Fruit fly (Drosophila melanogaster) whole organism, pupa: ENCODE results near the gene holn1.

Experiments
- CG10348 ChIP-seq: fragments of 200-800 bp; sonication (Bioruptor generic); IDR thresholded peaks from 2 replicates; pipeline ENCODE4 v1.3.6; 2022; ENCODE audit warnings: missing biosample characterization, missing genetic modification characterization
- CG12605 ChIP-seq: fragments of 200-800 bp; sonication (Bioruptor generic); IDR thresholded peaks from 2 replicates; pipeline ENCODE4 v1.3.6; 2022; ENCODE audit warnings: missing biosample characterization, missing genetic modification characterization
- CG13204 ChIP-seq: fragments of 200-800 bp; sonication (Bioruptor generic); optimal IDR thresholded peaks from 2 replicates; lab custom pipeline; 2018; ENCODE audit warnings: missing biosample characterization, mild to moderate bottlenecking, missing genetic modification characterization, moderate library complexity
- CG14655 ChIP-seq: fragments of 200-800 bp; sonication (Bioruptor generic); optimal IDR thresholded peaks from 3 replicates; lab custom pipeline; 2017; ENCODE audit warnings: mild to moderate bottlenecking, missing biosample characterization, missing genetic modification reagents, missing genetic modification characterization
- CG15710 ChIP-seq: fragments of 200-800 bp; sonication (Bioruptor generic); optimal IDR thresholded peaks from 2 replicates; lab custom pipeline; 2018; ENCODE audit warnings: missing biosample characterization, mild to moderate bottlenecking, missing genetic modification characterization, moderate library complexity
- CG17806 ChIP-seq: fragments of 200-800 bp; sonication (Bioruptor generic); optimal IDR thresholded peaks from 2 replicates; lab custom pipeline; 2018; ENCODE audit warnings: missing biosample characterization, mild to moderate bottlenecking, missing genetic modification characterization, moderate library complexity
- CG32121 ChIP-seq: fragments of 200-800 bp; sonication (Bioruptor generic); IDR thresholded peaks from 2 replicates; pipeline ENCODE4 v1.3.6; 2022; ENCODE audit warnings: missing biosample characterization, missing genetic modification characterization
- CG34367 ChIP-seq: fragments of 200-800 bp; sonication (Bioruptor generic); optimal IDR thresholded peaks from 2 replicates; lab custom pipeline; 2018; ENCODE audit warnings: missing biosample characterization, mild to moderate bottlenecking, missing genetic modification characterization
- CG4496 ChIP-seq: fragments of 200-800 bp; sonication (Bioruptor generic); IDR thresholded peaks from 3 replicates; pipeline ENCODE4 v1.3.6; 2022; ENCODE audit warnings: missing biosample characterization, missing genetic modification characterization
- CG8159 ChIP-seq: fragments of 200-800 bp; sonication (Bioruptor generic); optimal IDR thresholded peaks from 3 replicates; lab custom pipeline; 2018; ENCODE audit warnings: missing biosample characterization, mild to moderate bottlenecking, missing genetic modification characterization, moderate library complexity
- CG8301 ChIP-seq: fragments of 200-800 bp; sonication (Bioruptor generic); optimal IDR thresholded peaks from 2 replicates; lab custom pipeline; 2018; ENCODE audit warnings: missing biosample characterization, mild to moderate bottlenecking, missing genetic modification characterization
- CG9948 ChIP-seq: fragments of 200-800 bp; sonication (Bioruptor generic); optimal IDR thresholded peaks from 2 replicates; lab custom pipeline; 2018; ENCODE audit warnings: missing biosample characterization, mild to moderate bottlenecking, missing genetic modification characterization, moderate library complexity
- D1 ChIP-seq: fragments of 200-800 bp; sonication (Bioruptor generic); optimal IDR thresholded peaks from 2 replicates; lab custom pipeline; 2018; ENCODE audit warnings: missing biosample characterization, mild to moderate bottlenecking, missing genetic modification characterization, moderate library complexity
- EcR ChIP-seq: fragments of 200-800 bp; sonication (Bioruptor generic); optimal IDR thresholded peaks from 3 replicates; lab custom pipeline; 2019; ENCODE audit warnings: missing biosample characterization, missing genetic modification characterization, mild to moderate bottlenecking, moderate library complexity, missing genetic modification reagents
- Ets98B ChIP-seq: fragments of 200-800 bp; sonication (Bioruptor generic); IDR thresholded peaks from 2 replicates; pipeline ENCODE4 v1.3.6; 2022; ENCODE audit warnings: missing biosample characterization, missing genetic modification characterization
- Pif1A ChIP-seq: fragments of 200-800 bp; sonication (Bioruptor generic); optimal IDR thresholded peaks from 3 replicates; lab custom pipeline; 2016; ENCODE audit warnings: missing biosample characterization, missing genetic modification characterization
- Pif1B ChIP-seq: fragments of 200-800 bp; sonication (Bioruptor generic); optimal IDR thresholded peaks from 3 replicates; lab custom pipeline; 2016; ENCODE audit warnings: missing biosample characterization, missing genetic modification characterization
- Snoo ChIP-seq: fragments of 200-800 bp; sonication (Bioruptor generic); optimal IDR thresholded peaks from 3 replicates; lab custom pipeline; 2017; ENCODE audit warnings: missing biosample characterization, mild to moderate bottlenecking, missing genetic modification characterization, inconsistent platforms
- fd96Ca ChIP-seq: fragments of 200-800 bp; sonication (Bioruptor generic); IDR thresholded peaks from 3 replicates; pipeline ENCODE4 v1.3.6; 2022; ENCODE audit warnings: missing biosample characterization, missing genetic modification characterization
- gl ChIP-seq: fragments of 200-800 bp; sonication (Bioruptor generic); optimal IDR thresholded peaks from 2 replicates; lab custom pipeline; 2018; ENCODE audit warnings: missing biosample characterization, mild to moderate bottlenecking, missing genetic modification characterization
- rn ChIP-seq: fragments of 200-800 bp; sonication (Bioruptor generic); IDR thresholded peaks from 2 replicates; pipeline ENCODE4 v1.3.6; 2022; ENCODE audit warnings: missing biosample characterization, missing genetic modification characterization

holn1 gene

dm6 chr2L:10435606-10436160 is at the start of gene holn1, which contains the start of gene TBC1D16:
Gene holn1 (plus strand): TSS chr2L:10435995.
Gene TBC1D16 (minus strand): TSS chr2L:10435656.
- no peak for TF ChIP-seq CG10348 (GFP tag; lab: Robert Waterston, UW)
- no peak for TF ChIP-seq D1 (tag; lab: Kevin White, UChicago)
- no peak for TF ChIP-seq fd96Ca
- TF ChIP-seq CG34367 (tag; lab: Kevin White, UChicago): no peak
- no peak for TF ChIP-seq CG8159
- TF ChIP-seq Pif1B: no peak
- TF ChIP-seq CG8301 (tag; lab: Kevin White, UChicago): no peak
- no peak for TF ChIP-seq CG14655 (GFP tag; lab: Kevin White, UChicago)
- TF ChIP-seq CG9948 (tag; lab: Kevin White, UChicago): no peak

dm6 chr2L:10386208-10386805 is 49.5 kb upstream of the holn1 start, which contains the start of the genes Cdk1 and mRpS7:
Gene Cdk1 (minus strand): TSS chr2L:10386262.
Gene mRpS7 (plus strand): TSS chr2L:10386662.
- TF ChIP-seq CG32121 (GFP tag; lab: Robert Waterston, UW) (peak; percentile 45; the same call in 1 of the 2 replicates), CG10348 (GFP tag; lab: Robert Waterston, UW) (no peak), Pif1A (GFP tag; lab: Kevin White, UChicago) (peak; percentile 39), CG4496 (GFP tag; lab: Robert Waterston, UW) (peak; percentile 70; the same call in 2 of the 3 replicates), CG8301 (tag; lab: Kevin White, UChicago) (peak; percentile 55), CG15710 (tag; lab: Kevin White, UChicago) (peak; percentile 61), CG14655 (GFP tag; lab: Kevin White, UChicago) (no peak), CG34367 (tag; lab: Kevin White, UChicago) (peak; percentile 43), CG8159 (peak; percentile 73), EcR (GFP tag; lab: Kevin White, UChicago) (no peak), Snoo (tag; lab: Kevin White, UChicago) (peak; percentile 62), CG12605 (GFP tag; lab: Robert Waterston, UW) (no peak; the same call in 1 of the 2 replicates), D1 (tag; lab: Kevin White, UChicago) (no peak), CG17806 (tag; lab: Kevin White, UChicago) (peak; percentile 66), CG9948 (tag; lab: Kevin White, UChicago) (peak; percentile 71), Ets98B (GFP tag; lab: Robert Waterston, UW) (peak; percentile 46)
- TF ChIP-seq, all 21 proteins: peak for 11

- TF ChIP-seq CG15710 (tag; lab: Kevin White, UChicago): no peak
- no peak for TF ChIP-seq Pif1B
- TF ChIP-seq CG10348 (GFP tag; lab: Robert Waterston, UW): no peak
- no peak for TF ChIP-seq CG32121 (GFP tag; lab: Robert Waterston, UW)
- no peak for TF ChIP-seq D1 (tag; lab: Kevin White, UChicago)
- TF ChIP-seq Snoo (tag; lab: Kevin White, UChicago): no peak
- no peak for TF ChIP-seq gl (tag; lab: Kevin White, UChicago)
- no peak for TF ChIP-seq CG8159
- no peak for TF ChIP-seq Ets98B (GFP tag; lab: Robert Waterston, UW)
- no peak for TF ChIP-seq CG4496 (GFP tag; lab: Robert Waterston, UW)
Observed at dm6 chr2L:10386824-10387223, 49.0 kb upstream of the holn1 start.

- TF ChIP-seq EcR (GFP tag; lab: Kevin White, UChicago) (no peak), D1 (tag; lab: Kevin White, UChicago) (peak; percentile 72), Pif1A (GFP tag; lab: Kevin White, UChicago) (peak; percentile 45), CG13204 (GFP tag; lab: Kevin White, UChicago) (no peak), CG9948 (tag; lab: Kevin White, UChicago) (peak; percentile 32), rn (GFP tag; lab: Robert Waterston, UW) (no peak), fd96Ca (no peak), CG14655 (GFP tag; lab: Kevin White, UChicago) (no peak), CG32121 (GFP tag; lab: Robert Waterston, UW) (peak; percentile 61; the same call in 1 of the 2 replicates), CG4496 (GFP tag; lab: Robert Waterston, UW) (peak; percentile 65; the same call in 2 of the 3 replicates), Ets98B (GFP tag; lab: Robert Waterston, UW) (peak; percentile 67), CG12605 (GFP tag; lab: Robert Waterston, UW) (peak; percentile 28), CG8301 (tag; lab: Kevin White, UChicago) (peak; percentile 16), Pif1B (no peak), CG34367 (tag; lab: Kevin White, UChicago) (peak; percentile 17), CG10348 (GFP tag; lab: Robert Waterston, UW) (no peak), CG15710 (tag; lab: Kevin White, UChicago) (peak; percentile 39), Snoo (tag; lab: Kevin White, UChicago) (peak; percentile 41), CG8159 (peak; percentile 31), CG17806 (tag; lab: Kevin White, UChicago) (peak; percentile 31), gl (tag; lab: Kevin White, UChicago) (no peak)
Observed at dm6 chr2L:10387869-10388726, 47.7 kb upstream of the holn1 start, which contains the start of gene da. Gene da (plus strand): TSS chr2L:10388105.
